Worm (Caenorhabditis elegans) whole organism, mixed stage, embryonic: ENCODE data around the gene str-102.
A peak's percentile ranks its signal among the peaks of the same experiment; 100 is the strongest.

Source experiments
- bed-3 ChIP-seq: fragments of 200-800 bp; sonication (Bioruptor generic); optimal IDR thresholded peaks from 3 replicates; lab custom pipeline; 2018; ENCODE audit warnings: mild to moderate bottlenecking, missing genetic modification characterization, moderate library complexity, missing compliant biosample characterization
- blmp-1 ChIP-seq: fragments of 150-350 bp; optimal IDR thresholded peaks from 2 replicates; lab custom pipeline; 2014; ENCODE audit warnings: missing biosample characterization, missing genetic modification characterization
- ceh-39 ChIP-seq: fragments of 150-350 bp; optimal IDR thresholded peaks from 2 replicates; lab custom pipeline; 2014; ENCODE audit warnings: missing biosample characterization, missing genetic modification characterization
- ceh-43 ChIP-seq: fragments of 200-800 bp; sonication (Bioruptor generic); optimal IDR thresholded peaks from 2 replicates; lab custom pipeline; 2018; ENCODE audit warnings: mild to moderate bottlenecking, missing genetic modification characterization, moderate library complexity, missing compliant biosample characterization
- ceh-83 ChIP-seq: fragments of 200-800 bp; sonication (Bioruptor generic); optimal IDR thresholded peaks from 2 replicates; lab custom pipeline; 2018; ENCODE audit warnings: mild to moderate bottlenecking, missing genetic modification characterization, missing compliant biosample characterization
- ces-1 ChIP-seq: fragments of 150-350 bp; optimal IDR thresholded peaks from 2 replicates; lab custom pipeline; 2014; ENCODE audit warnings: missing biosample characterization, missing genetic modification reagents, missing genetic modification characterization
- cnd-1 ChIP-seq: fragments of 200-800 bp; sonication (Bioruptor generic); optimal IDR thresholded peaks from 2 replicates; lab custom pipeline; 2018; ENCODE audit warnings: mild to moderate bottlenecking, missing genetic modification characterization, missing compliant biosample characterization
- elt-1 ChIP-seq: sonication (generic microtip); optimal IDR thresholded peaks from 2 replicates; lab custom pipeline; 2017; ENCODE audit warnings: missing genetic modification characterization, mild to moderate bottlenecking, missing compliant biosample characterization, antibody characterized with exemption, moderate library complexity, borderline replicate concordance; ENCODE audit not compliant: insufficient read depth
- elt-3 ChIP-seq: fragments of 150-350 bp; optimal IDR thresholded peaks from 2 replicates; lab custom pipeline; 2014; ENCODE audit warnings: missing biosample characterization, missing genetic modification characterization
- flh-1 ChIP-seq: fragments of 200-800 bp; sonication (Bioruptor generic); optimal IDR thresholded peaks from 2 replicates; lab custom pipeline; 2018; ENCODE audit warnings: mild to moderate bottlenecking, missing genetic modification characterization, moderate library complexity, missing compliant biosample characterization
- ham-2 ChIP-seq: fragments of 200-800 bp; sonication (Bioruptor generic); optimal IDR thresholded peaks from 2 replicates; lab custom pipeline; 2018; ENCODE audit warnings: mild to moderate bottlenecking, missing genetic modification characterization, missing compliant biosample characterization
- hlh-1 ChIP-seq: fragments of 150-350 bp; optimal IDR thresholded peaks from 2 replicates; lab custom pipeline; 2014; ENCODE audit warnings: missing biosample characterization, missing genetic modification reagents, missing genetic modification characterization
- lin-13 ChIP-seq: fragments of 150-350 bp; optimal IDR thresholded peaks from 2 replicates; lab custom pipeline; 2014; ENCODE audit warnings: missing biosample characterization, missing genetic modification characterization
- lsy-2 ChIP-seq: fragments of 150-350 bp; optimal IDR thresholded peaks from 2 replicates; lab custom pipeline; 2014; ENCODE audit warnings: missing biosample characterization, missing genetic modification characterization
- mab-5 ChIP-seq: fragments of 150-350 bp; optimal IDR thresholded peaks from 2 replicates; lab custom pipeline; 2014; ENCODE audit warnings: missing biosample characterization, missing genetic modification characterization
- mep-1 ChIP-seq: fragments of 150-350 bp; optimal IDR thresholded peaks from 2 replicates; lab custom pipeline; 2017; ENCODE audit warnings: missing biosample characterization, missing genetic modification reagents, missing genetic modification characterization, inconsistent platforms
- mls-2 ChIP-seq: sonication (generic microtip); optimal IDR thresholded peaks from 2 replicates; lab custom pipeline; 2016; ENCODE audit warnings: mild to moderate bottlenecking, missing genetic modification characterization, moderate library complexity, missing compliant biosample characterization
- nhr-12 ChIP-seq: fragments of 150-350 bp; optimal IDR thresholded peaks from 2 replicates; lab custom pipeline; 2014; ENCODE audit warnings: missing biosample characterization, missing genetic modification characterization
- nhr-2 ChIP-seq: fragments of 150-350 bp; optimal IDR thresholded peaks from 2 replicates; lab custom pipeline; 2014; ENCODE audit warnings: missing biosample characterization, missing genetic modification characterization
- nhr-237 ChIP-seq: fragments of 150-350 bp; optimal IDR thresholded peaks from 2 replicates; lab custom pipeline; 2014; ENCODE audit warnings: missing biosample characterization, missing genetic modification characterization
- nhr-28 ChIP-seq: fragments of 150-350 bp; optimal IDR thresholded peaks from 2 replicates; lab custom pipeline; 2014; ENCODE audit warnings: missing biosample characterization, missing genetic modification characterization
- nhr-76 ChIP-seq: sonication (generic microtip); optimal IDR thresholded peaks from 2 replicates; lab custom pipeline; 2017; ENCODE audit warnings: missing biosample characterization, missing genetic modification characterization
- pha-4 ChIP-seq: fragments of 150-350 bp; optimal IDR thresholded peaks from 2 replicates; lab custom pipeline; 2018; ENCODE audit warnings: missing biosample characterization, missing genetic modification reagents, missing genetic modification characterization
- sem-2 ChIP-seq: fragments of 200-800 bp; sonication (Bioruptor generic); optimal IDR thresholded peaks from 2 replicates; lab custom pipeline; 2018; ENCODE audit warnings: mild to moderate bottlenecking, missing genetic modification characterization, missing compliant biosample characterization
- sptf-1 ChIP-seq: sonication (generic microtip); optimal IDR thresholded peaks from 2 replicates; lab custom pipeline; 2017; ENCODE audit warnings: mild to moderate bottlenecking, missing genetic modification characterization, moderate library complexity, missing compliant biosample characterization
- tbx-8 ChIP-seq: fragments of 200-800 bp; sonication (Bioruptor generic); optimal IDR thresholded peaks from 2 replicates; lab custom pipeline; 2018; ENCODE audit warnings: mild to moderate bottlenecking, missing genetic modification characterization, moderate library complexity, missing compliant biosample characterization
- unc-120 ChIP-seq: sonication (generic microtip); optimal IDR thresholded peaks from 2 replicates; lab custom pipeline; 2017; ENCODE audit warnings: missing genetic modification characterization, missing compliant biosample characterization; ENCODE audit not compliant: poor library complexity, severe bottlenecking
- unc-39 ChIP-seq: fragments of 150-350 bp; optimal IDR thresholded peaks from 2 replicates; lab custom pipeline; 2014; ENCODE audit warnings: missing biosample characterization, missing genetic modification characterization
- unc-62 ChIP-seq: fragments of 150-350 bp; optimal IDR thresholded peaks from 2 replicates; lab custom pipeline; 2014; ENCODE audit warnings: missing biosample characterization, missing genetic modification reagents, missing genetic modification characterization
- zip-8 ChIP-seq: fragments of 150-350 bp; optimal IDR thresholded peaks from 2 replicates; lab custom pipeline; 2014; ENCODE audit warnings: missing biosample characterization, missing genetic modification characterization
- ztf-11 ChIP-seq: fragments of 150-350 bp; optimal IDR thresholded peaks from 2 replicates; lab custom pipeline; 2014; ENCODE audit warnings: missing biosample characterization, missing genetic modification characterization

str-102 gene

ce11 chrV:15350615-15351014 lies 34.2 kb upstream of the str-102 start, which contains the start of gene clec-231:
clec-231 (minus strand) TSS chrV:15350715.
- no peak for TF ChIP-seq unc-62 (GFP tag; lab: Kevin White, UChicago)

DNA sequence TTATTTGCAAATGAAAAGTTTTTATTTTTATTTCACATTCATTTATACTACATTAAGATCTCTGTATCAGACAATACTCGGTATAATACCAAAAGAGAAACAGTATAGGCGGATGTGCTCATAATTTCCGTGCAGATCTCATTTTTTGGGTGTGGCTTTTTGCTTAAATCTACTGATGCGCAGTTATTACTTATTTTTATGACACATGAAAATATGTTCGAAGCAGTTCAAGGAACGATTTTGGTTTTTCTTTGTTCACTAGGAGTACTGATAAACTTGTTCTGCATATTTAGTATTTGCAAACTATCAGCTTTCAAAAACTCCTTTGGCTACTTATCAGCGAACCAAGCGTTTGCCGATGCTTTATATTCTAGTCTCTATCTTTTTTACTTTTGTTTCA lies 32.5 kb upstream of the str-102 start, which contains the start of gene srx-58:
srx-58 (plus strand) TSS at position 301 of the 400 bp plus-strand sequence.
- TF ChIP-seq elt-1 (tag; lab: Kevin White, UChicago) (no peak), flh-1 (GFP tag; lab: Kevin White, UChicago) (no peak), nhr-12 (tag; lab: Kevin White, UChicago) (no peak), elt-3 (tag; lab: Kevin White, UChicago) (no peak), zip-8 (no peak), unc-62 (GFP tag; lab: Kevin White, UChicago) (no peak), nhr-76 (tag; lab: Kevin White, UChicago) (no peak), ham-2 (no peak), nhr-28 (tag; lab: Kevin White, UChicago) (no peak), mls-2 (tag; lab: Kevin White, UChicago) (no peak), ces-1 (no peak), bed-3 (GFP tag; lab: Kevin White, UChicago) (no peak), ceh-43 (no peak), mab-5 (no peak), nhr-237 (no peak)
- TF ChIP-seq, all 35 proteins: peak for 0

- TF ChIP-seq ceh-39 (tag; lab: Kevin White, UChicago) = no peak
- no peak for TF ChIP-seq unc-39 (tag; lab: Kevin White, UChicago)
- TF ChIP-seq ztf-11 = no peak
- no peak for TF ChIP-seq ceh-83
- TF ChIP-seq lin-13 (tag; lab: Kevin White, UChicago) = no peak
- TF ChIP-seq hlh-1 (tag; lab: Kevin White, UChicago) = no peak
- no peak for TF ChIP-seq nhr-12 (tag; lab: Kevin White, UChicago)
- no peak for TF ChIP-seq lsy-2 (tag; lab: Kevin White, UChicago)
- TF ChIP-seq bed-3 (GFP tag; lab: Kevin White, UChicago) = no peak
- no peak for TF ChIP-seq ceh-43
- no peak for TF ChIP-seq blmp-1 (tag; lab: Kevin White, UChicago)
Observed at ce11 chrV:15354648-15355047, 30.2 kb upstream of the str-102 start, which contains the start of gene C29F3.7. C29F3.7 (plus strand) TSS chrV:15354901.

DNA sequence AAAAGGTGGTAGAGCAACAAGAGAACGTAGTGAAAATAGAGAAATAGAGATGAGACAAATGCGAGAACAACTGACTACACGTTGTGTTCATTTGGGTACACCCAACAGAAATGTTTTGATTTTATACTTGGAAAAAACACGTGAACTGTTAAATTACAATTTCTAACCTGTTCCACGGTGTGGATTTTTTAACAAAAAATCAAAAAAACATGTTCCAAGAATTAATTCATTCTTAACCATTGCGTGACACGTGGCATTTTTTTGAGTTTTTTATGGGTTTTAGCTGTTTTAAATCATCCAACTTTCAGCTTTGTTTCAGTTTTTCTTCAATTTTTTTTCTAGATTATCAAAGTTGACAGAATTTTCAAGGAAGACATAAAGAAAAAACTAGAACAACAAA lies 23.4 kb upstream of the str-102 start, which contains the start of gene ech-1.1:
ech-1.1 (minus strand) TSS at position 101 of the 400 bp plus-strand sequence.
- peak; percentile 32 for TF ChIP-seq hlh-1 (tag; lab: Kevin White, UChicago)

- TF ChIP-seq unc-39 (tag; lab: Kevin White, UChicago) (no peak), nhr-76 (tag; lab: Kevin White, UChicago) (no peak), flh-1 (GFP tag; lab: Kevin White, UChicago) (no peak), ceh-83 (no peak)
Observed at ce11 chrV:15367770-15368169, 17.1 kb upstream of the str-102 start.

- TF ChIP-seq cnd-1 = no peak
- no peak for TF ChIP-seq nhr-12 (tag; lab: Kevin White, UChicago)
- no peak for TF ChIP-seq unc-62 (GFP tag; lab: Kevin White, UChicago)
- no peak for TF ChIP-seq ztf-11
- TF ChIP-seq nhr-237 = no peak
- TF ChIP-seq ces-1 = no peak
- TF ChIP-seq sptf-1 (tag; lab: Kevin White, UChicago) = no peak
Observed at ce11 chrV:15369707-15370106, 15.1 kb upstream of the str-102 start, which contains the start of gene nhr-269. nhr-269 (minus strand) TSS chrV:15369807.

DNA sequence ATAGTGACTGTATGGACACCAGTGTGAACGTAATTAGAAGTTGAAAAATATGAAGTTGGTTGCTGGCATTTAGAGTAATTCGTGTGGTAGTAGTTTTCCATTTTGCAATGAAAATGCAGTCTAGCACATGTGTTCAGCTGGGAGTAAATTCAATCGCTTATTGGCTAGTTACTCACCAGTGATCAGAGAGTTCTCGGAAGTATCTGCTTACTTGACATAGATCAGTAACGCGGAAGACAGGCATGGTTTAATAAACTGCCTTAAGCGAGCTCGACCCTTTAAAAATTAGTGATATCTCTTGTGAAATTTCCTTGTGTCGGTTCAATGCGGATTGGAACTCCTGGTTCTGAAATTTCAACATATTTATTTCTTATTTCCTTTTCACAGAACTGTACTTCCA lies 8.6 kb upstream of the str-102 start, which contains the start of gene srh-52:
srh-52 (minus strand) TSS at position 101 of the 400 bp plus-strand sequence.
- TF ChIP-seq mab-5 (no peak), ham-2 (no peak), nhr-2 (no peak), ces-1 (no peak), tbx-8 (GFP tag; lab: Kevin White, UChicago) (no peak), nhr-12 (tag; lab: Kevin White, UChicago) (no peak), unc-120 (tag; lab: Kevin White, UChicago) (no peak), lin-13 (tag; lab: Kevin White, UChicago) (no peak), cnd-1 (no peak), elt-1 (tag; lab: Kevin White, UChicago) (no peak), sem-2 (no peak), bed-3 (GFP tag; lab: Kevin White, UChicago) (no peak), pha-4 (no peak), ztf-11 (no peak), mep-1 (tag; lab: Kevin White, UChicago) (no peak), nhr-28 (tag; lab: Kevin White, UChicago) (no peak), ceh-83 (no peak), ceh-39 (tag; lab: Kevin White, UChicago) (no peak), mls-2 (tag; lab: Kevin White, UChicago) (no peak)
